Worm (Caenorhabditis elegans) whole organism, L1 larva: ENCODE results near the gene C04G6.11.
A peak's percentile ranks its signal among the peaks of the same experiment; 100 is the strongest.
"Not testable (repeated sequence)": the region's sequence is repeated elsewhere in the genome, so short reads cannot be mapped to it uniquely, and the experiment has no call there.

Source experiments
- aha-1 ChIP-seq: fragments of 150-350 bp; optimal IDR thresholded peaks from 2 replicates; lab custom pipeline; 2014; ENCODE audit warnings: missing biosample characterization, missing genetic modification characterization
- alr-1 ChIP-seq: fragments of 200-800 bp; sonication (Bioruptor generic); optimal IDR thresholded peaks from 2 replicates; lab custom pipeline; 2018; ENCODE audit warnings: borderline replicate concordance, mild to moderate bottlenecking, missing genetic modification characterization, missing compliant biosample characterization
- blmp-1 ChIP-seq: fragments of 150-350 bp; optimal IDR thresholded peaks from 2 replicates; lab custom pipeline; 2014; ENCODE audit warnings: missing biosample characterization, missing genetic modification characterization
- dpl-1 ChIP-seq, 3 experiments: fragments of 150-350 bp in 2 of 3; sonication (generic microtip) in 1 of 3; optimal IDR thresholded peaks; 2 replicates each; lab custom pipeline; 2014 to 2017; ENCODE audit warnings: missing biosample characterization in 3 of 3, missing genetic modification characterization in 3 of 3, missing genetic modification reagents in 3 of 3
- dsc-1 ChIP-seq: sonication (generic microtip); optimal IDR thresholded peaks from 2 replicates; lab custom pipeline; 2016; ENCODE audit warnings: mild to moderate bottlenecking, missing genetic modification characterization, missing compliant biosample characterization
- efl-1 ChIP-seq, 4 experiments: fragments of 150-350 bp; optimal IDR thresholded peaks in 3 of 4; peaks in 1 of 4; 1 replicate in 1 of 4; 2 replicates in 3 of 4; lab custom pipeline; 2014; ENCODE audit warnings: missing biosample characterization in 2 of 4, missing genetic modification characterization in 2 of 4, missing genetic modification reagents in 2 of 4
- efl-3 ChIP-seq: fragments of 200-800 bp; sonication (Bioruptor generic); optimal IDR thresholded peaks from 2 replicates; lab custom pipeline; 2018; ENCODE audit warnings: mild to moderate bottlenecking, missing genetic modification characterization, missing compliant biosample characterization
- elt-2 ChIP-seq: sonication (generic microtip); optimal IDR thresholded peaks from 2 replicates; lab custom pipeline; 2016; ENCODE audit warnings: missing genetic modification characterization, mild to moderate bottlenecking, inconsistent platforms, missing compliant biosample characterization, missing genetic modification reagents
- elt-3 ChIP-seq, 6 experiments: fragments of 150-350 bp in 1 of 6; sonication (generic microtip); optimal IDR thresholded peaks; 2 replicates each; lab custom pipeline; 2017 to 2018; ENCODE audit warnings: missing biosample characterization in 6 of 6, missing genetic modification characterization in 6 of 6, inconsistent platforms in 1 of 6
- ets-5 ChIP-seq: fragments of 200-800 bp; sonication (Bioruptor generic); IDR thresholded peaks from 2 replicates; pipeline ENCODE4 v1.3.6; 2022; ENCODE audit warnings: missing genetic modification characterization, missing compliant biosample characterization
- fkh-10 ChIP-seq: sonication (generic microtip); optimal IDR thresholded peaks from 2 replicates; lab custom pipeline; 2017; ENCODE audit warnings: missing biosample characterization, missing genetic modification reagents, missing genetic modification characterization
- fkh-4 ChIP-seq: sonication (generic microtip); optimal IDR thresholded peaks from 2 replicates; lab custom pipeline; 2016; ENCODE audit warnings: missing compliant biosample characterization, missing genetic modification characterization, borderline replicate concordance
- grh-1 ChIP-seq: fragments of 200-800 bp; sonication (Bioruptor generic); IDR thresholded peaks from 2 replicates; pipeline ENCODE4 v1.3.6; 2022; ENCODE audit warnings: missing genetic modification reagents, missing genetic modification characterization, missing compliant biosample characterization
- hlh-17 ChIP-seq: fragments of 200-800 bp; sonication (Bioruptor generic); optimal IDR thresholded peaks from 2 replicates; lab custom pipeline; 2018; ENCODE audit warnings: missing genetic modification characterization, mild to moderate bottlenecking, missing compliant biosample characterization, moderate library complexity, borderline replicate concordance
- hlh-4 ChIP-seq: sonication (generic microtip); optimal IDR thresholded peaks from 2 replicates; lab custom pipeline; 2016; ENCODE audit warnings: mild to moderate bottlenecking, missing genetic modification characterization, missing compliant biosample characterization
- irx-1 ChIP-seq: sonication (generic microtip); optimal IDR thresholded peaks from 2 replicates; lab custom pipeline; 2016; ENCODE audit warnings: missing genetic modification characterization, missing compliant biosample characterization
- isw-1 ChIP-seq: fragments of 200-800 bp; sonication (Bioruptor generic); IDR thresholded peaks from 2 replicates; pipeline ENCODE4 v1.3.6; 2022; ENCODE audit warnings: missing genetic modification characterization, missing compliant biosample characterization
- lin-14 ChIP-seq: fragments of 200-800 bp; sonication (Bioruptor generic); optimal IDR thresholded peaks from 2 replicates; lab custom pipeline; 2018; ENCODE audit warnings: mild to moderate bottlenecking, missing genetic modification characterization, moderate library complexity, missing compliant biosample characterization
- lin-15B ChIP-seq: fragments of 150-350 bp; sonication (generic microtip); optimal IDR thresholded peaks from 3 replicates; lab custom pipeline; 2014; ENCODE audit warnings: missing biosample characterization, missing genetic modification characterization
- lsy-2 ChIP-seq, 2 experiments: fragments of 150-350 bp; optimal IDR thresholded peaks; 2 replicates each; lab custom pipeline; 2014; ENCODE audit warnings: missing biosample characterization in 2 of 2, missing genetic modification characterization in 2 of 2
- mab-9 ChIP-seq: fragments of 200-800 bp; sonication (Bioruptor generic); IDR thresholded peaks from 2 replicates; pipeline ENCODE4 v1.3.6; 2022; ENCODE audit warnings: missing genetic modification reagents, missing genetic modification characterization, missing compliant biosample characterization
- nhr-12 ChIP-seq: sonication (generic microtip); optimal IDR thresholded peaks from 2 replicates; lab custom pipeline; 2017; ENCODE audit warnings: missing biosample characterization, missing genetic modification characterization
- nhr-19 ChIP-seq: fragments of 200-800 bp; sonication (Bioruptor generic); conservative IDR thresholded peaks from 2 replicates; pipeline ENCODE4 v1.3.6; 2022; ENCODE audit warnings: missing genetic modification characterization, missing compliant biosample characterization
- nhr-237 ChIP-seq: fragments of 150-350 bp; optimal IDR thresholded peaks from 2 replicates; lab custom pipeline; 2014; ENCODE audit warnings: missing biosample characterization, missing genetic modification characterization
- nhr-47 ChIP-seq: sonication (generic microtip); optimal IDR thresholded peaks from 2 replicates; lab custom pipeline; 2016; ENCODE audit warnings: mild to moderate bottlenecking, missing genetic modification characterization, moderate library complexity, missing compliant biosample characterization
- nhr-71 ChIP-seq: sonication (generic microtip); optimal IDR thresholded peaks from 2 replicates; lab custom pipeline; 2016; ENCODE audit warnings: mild to moderate bottlenecking, missing genetic modification characterization, moderate library complexity, missing compliant biosample characterization
- nhr-76 ChIP-seq: sonication (generic microtip); optimal IDR thresholded peaks from 2 replicates; lab custom pipeline; 2017; ENCODE audit warnings: missing biosample characterization, missing genetic modification characterization
- nhr-77 ChIP-seq: fragments of 150-350 bp; optimal IDR thresholded peaks from 2 replicates; lab custom pipeline; 2014; ENCODE audit warnings: missing biosample characterization, missing genetic modification characterization
- nhr-84 ChIP-seq: sonication (generic microtip); optimal IDR thresholded peaks from 2 replicates; lab custom pipeline; 2017; ENCODE audit warnings: missing biosample characterization, missing genetic modification characterization
- nhr-85 ChIP-seq: sonication (generic microtip); peaks from one replicate; lab custom pipeline; 2016; ENCODE audit warnings: missing genetic modification characterization, inconsistent platforms, missing compliant biosample characterization
- nhr-90 ChIP-seq: sonication (generic microtip); optimal IDR thresholded peaks from 2 replicates; lab custom pipeline; 2016; ENCODE audit warnings: mild to moderate bottlenecking, missing genetic modification characterization, missing compliant biosample characterization; ENCODE audit not compliant: poor library complexity
- pax-3 ChIP-seq: fragments of 200-800 bp; sonication (Bioruptor generic); optimal IDR thresholded peaks from 2 replicates; lab custom pipeline; 2018; ENCODE audit warnings: mild to moderate bottlenecking, missing genetic modification characterization, moderate library complexity, missing compliant biosample characterization
- skn-1 ChIP-seq: fragments of 150-350 bp; optimal IDR thresholded peaks from 2 replicates; lab custom pipeline; 2014; ENCODE audit warnings: missing biosample characterization, missing genetic modification characterization
- sptf-1 ChIP-seq: fragments of 150-350 bp; optimal IDR thresholded peaks from 2 replicates; lab custom pipeline; 2014; ENCODE audit warnings: missing biosample characterization, missing genetic modification characterization
- sup-37 ChIP-seq: fragments of 200-800 bp; sonication (Bioruptor generic); optimal IDR thresholded peaks from 2 replicates; lab custom pipeline; 2018; ENCODE audit warnings: mild to moderate bottlenecking, missing genetic modification characterization, missing compliant biosample characterization
- tlp-1 ChIP-seq: fragments of 150-350 bp; optimal IDR thresholded peaks from 2 replicates; lab custom pipeline; 2014; ENCODE audit warnings: missing biosample characterization, missing genetic modification characterization
- unc-30 ChIP-seq: sonication (generic microtip); optimal IDR thresholded peaks from 2 replicates; lab custom pipeline; 2017; ENCODE audit warnings: missing biosample characterization, missing genetic modification characterization
- unc-86 ChIP-seq: sonication (generic microtip); optimal IDR thresholded peaks from 2 replicates; lab custom pipeline; 2016; ENCODE audit warnings: missing genetic modification characterization, missing compliant biosample characterization
- unc-98 ChIP-seq: fragments of 200-800 bp; sonication (Bioruptor generic); IDR thresholded peaks from 2 replicates; pipeline ENCODE4 v1.3.6; 2022; ENCODE audit warnings: missing genetic modification characterization, missing compliant biosample characterization
- xbp-1 ChIP-seq: sonication (generic microtip); optimal IDR thresholded peaks from 2 replicates; lab custom pipeline; 2016; ENCODE audit warnings: missing genetic modification characterization, missing compliant biosample characterization
- zag-1 ChIP-seq: fragments of 150-350 bp; optimal IDR thresholded peaks from 2 replicates; lab custom pipeline; 2014; ENCODE audit warnings: missing biosample characterization, missing genetic modification characterization
- ztf-11 ChIP-seq, 2 experiments: sonication (generic microtip); optimal IDR thresholded peaks; 2 replicates each; lab custom pipeline; 2016 to 2017; ENCODE audit warnings: missing genetic modification characterization in 2 of 2, missing biosample characterization in 1 of 2, missing compliant biosample characterization in 1 of 2
- ztf-4 ChIP-seq: fragments of 150-350 bp; optimal IDR thresholded peaks from 2 replicates; lab custom pipeline; 2014; ENCODE audit warnings: missing biosample characterization, missing genetic modification characterization

Gene C04G6.11

DNA sequence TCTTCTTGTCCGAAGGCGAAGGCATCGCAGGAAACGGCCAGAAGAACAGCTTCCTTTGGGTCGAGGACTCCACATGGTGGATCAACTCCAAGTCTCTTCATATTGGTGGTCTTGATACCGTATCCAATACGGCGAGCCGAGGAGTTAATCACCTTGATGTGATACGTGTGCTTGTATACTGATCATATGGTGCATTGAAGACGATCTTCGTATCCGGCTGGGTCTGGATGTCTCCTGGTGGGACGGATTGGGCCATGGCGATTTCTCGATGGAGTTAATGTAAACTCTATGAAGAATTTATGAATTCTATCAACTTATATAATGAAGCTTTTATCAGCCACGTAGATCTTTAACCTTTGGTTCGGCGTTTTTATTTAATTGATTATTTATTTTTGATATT, 11.6 kb upstream of the C04G6.11 start, which contains the start of gene msp-74:
Gene msp-74 (minus strand): TSS at position 101 of the 400 bp plus-strand sequence.
- not testable (repeated sequence) for TF ChIP-seq unc-86 (tag; lab: Kevin White, UChicago); isw-1 (GFP tag; lab: Robert Waterston, UW); pax-3 (tag; lab: Kevin White, UChicago)

DNA sequence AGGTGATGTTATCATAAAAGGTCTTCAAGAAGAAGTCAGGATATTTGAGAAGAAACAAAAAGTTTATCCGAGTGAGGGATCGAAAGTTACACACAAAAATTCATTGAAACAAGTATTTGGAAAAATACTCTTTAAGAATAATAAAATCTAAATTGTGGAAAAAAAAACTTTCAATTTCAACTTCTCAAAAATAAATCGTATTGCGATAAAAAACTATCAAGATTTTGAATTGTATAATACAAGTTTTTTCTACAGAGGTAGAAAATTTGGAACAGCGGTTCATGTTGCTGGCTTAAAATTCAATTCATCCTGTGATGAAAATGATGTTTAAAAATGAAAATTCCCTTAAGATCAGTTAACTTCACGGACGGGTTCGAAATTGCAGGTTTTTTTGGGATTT, 8.4 kb upstream of the C04G6.11 start, which contains the start of gene F09C12.8:
Gene F09C12.8 (plus strand): TSS at position 301 of the 400 bp plus-strand sequence.
- no peak for TF ChIP-seq nhr-85 (tag; lab: Kevin White, UChicago)
- TF ChIP-seq hlh-4 (tag; lab: Kevin White, UChicago): no peak
- no peak for TF ChIP-seq lin-14 (GFP tag; lab: Kevin White, UChicago)
- no peak for TF ChIP-seq nhr-19 (GFP tag; lab: Robert Waterston, UW)
- no peak for TF ChIP-seq mab-9 (GFP tag; lab: Robert Waterston, UW)
- TF ChIP-seq ztf-4 (tag; lab: Kevin White, UChicago): no peak
- TF ChIP-seq elt-3 (tag; optimal IDR thresholded peaks at IDR 0.05; lab: Kevin White, UChicago): no peak
- TF ChIP-seq tlp-1 (tag; lab: Kevin White, UChicago): no peak
- TF ChIP-seq aha-1: no peak
- TF ChIP-seq hlh-17 (GFP tag; lab: Kevin White, UChicago): no peak
- TF ChIP-seq sup-37 (GFP tag; lab: Kevin White, UChicago): no peak
- no peak for TF ChIP-seq fkh-4 (tag; lab: Kevin White, UChicago)
- TF ChIP-seq zag-1 (tag; lab: Kevin White, UChicago): no peak
- TF ChIP-seq, all 84 proteins: peak for 0

DNA sequence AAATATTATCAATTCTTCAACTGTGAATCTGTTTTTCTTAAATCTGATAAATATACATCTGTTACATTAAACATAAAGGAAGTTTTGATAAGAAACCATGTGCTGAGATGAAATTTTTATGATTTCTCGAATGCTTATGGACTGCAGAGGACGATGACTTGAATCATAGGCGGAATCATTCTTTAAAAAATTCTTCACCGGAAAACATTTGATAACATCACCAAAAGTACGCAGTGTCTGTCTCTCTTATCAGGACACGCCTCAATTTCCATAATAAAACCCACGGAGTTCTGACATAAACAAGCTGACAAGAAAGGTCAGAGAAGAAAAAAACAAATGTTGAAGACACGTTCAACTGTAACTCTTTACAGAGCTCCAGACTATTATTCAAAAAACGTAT, 6.1 kb upstream of the C04G6.11 start, which contains the start of gene F09C12.2:
Gene F09C12.2 (plus strand): TSS at position 320 of the 400 bp plus-strand sequence.
- TF ChIP-seq unc-30 (tag; lab: Kevin White, UChicago): no peak
- peak; percentile 82 for TF ChIP-seq elt-2
- no peak for TF ChIP-seq efl-1 (optimal IDR thresholded peaks at IDR 0.05; lab: Kevin White, UChicago)
- peak in 1 of 2 experiments; percentile 72 for TF ChIP-seq efl-1 (GFP tag; optimal IDR thresholded peaks at IDR 0.05 in 1 of 2; lab: Kevin White, UChicago)

DNA sequence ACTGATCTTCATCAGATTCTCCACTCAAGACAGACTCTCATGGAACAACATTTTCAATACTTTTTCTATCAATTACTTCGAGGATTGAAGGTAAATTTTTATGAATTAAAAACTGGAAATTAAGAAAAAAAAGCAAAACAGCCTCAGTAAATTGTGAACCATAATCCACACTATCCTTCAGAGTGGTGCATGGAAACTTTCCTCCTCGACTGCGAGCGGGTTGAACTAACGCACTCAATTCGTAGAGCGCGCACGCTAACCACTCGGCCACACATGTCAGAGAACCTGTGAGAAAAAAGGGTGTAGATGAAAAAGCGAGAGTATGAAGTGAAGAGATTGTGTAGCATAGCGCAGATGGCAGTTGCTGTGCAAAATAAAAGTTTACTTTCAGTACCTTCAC, 1.4 kb upstream of the C04G6.11 start:
- TF ChIP-seq aha-1 (no peak), alr-1 (tag; lab: Kevin White, UChicago) (no peak), efl-3 (GFP tag; lab: Kevin White, UChicago) (peak; percentile 3), lsy-2 (tag; optimal IDR thresholded peaks at IDR 0.05; lab: Kevin White, UChicago) (peak; percentile 66 to 83), hlh-17 (GFP tag; lab: Kevin White, UChicago) (no peak), nhr-90 (tag; lab: Kevin White, UChicago) (peak; percentile 78), mab-9 (GFP tag; lab: Robert Waterston, UW) (0 out of 2 replicates have a peak, but pooled peaks have one; percentile 38), grh-1 (no peak), ztf-4 (tag; lab: Kevin White, UChicago) (no peak), nhr-47 (peak; percentile 81), ztf-11 (tag; optimal IDR thresholded peaks at IDR 0.05; lab: Kevin White, UChicago) (peak in 1 of 2 experiments; percentile 32), fkh-4 (tag; lab: Kevin White, UChicago) (no peak), nhr-76 (no peak), nhr-19 (GFP tag; lab: Robert Waterston, UW) (peak; percentile 68), unc-98 (GFP tag; lab: Robert Waterston, UW) (no peak), dsc-1 (tag; lab: Kevin White, UChicago) (peak; percentile 75), elt-3 (tag; optimal IDR thresholded peaks at IDR 0.05; lab: Kevin White, UChicago) (peak in 3 of 6 experiments; percentile 15 to 50 (median 19)), xbp-1 (tag; lab: Kevin White, UChicago) (peak; percentile 58), dpl-1 (GFP tag; optimal IDR thresholded peaks at IDR 0.05; lab: Kevin White, UChicago) (peak in 2 of 3 experiments; percentile 57 to 68), efl-1 (optimal IDR thresholded peaks at IDR 0.05; lab: Kevin White, UChicago) (peak; percentile 67 to 75), efl-1 (GFP tag; optimal IDR thresholded peaks at IDR 0.05 in 1 of 2; lab: Kevin White, UChicago) (peak; percentile 55 to 95), lin-15B (tag; lab: Kevin White, UChicago) (no peak), sptf-1 (tag; lab: Kevin White, UChicago) (no peak), irx-1 (tag; lab: Kevin White, UChicago) (peak; percentile 5), nhr-77 (tag; lab: Kevin White, UChicago) (peak; percentile 68), ets-5 (GFP tag; lab: Robert Waterston, UW) (no peak), skn-1 (peak; percentile 84), nhr-71 (peak; percentile 73), nhr-12 (tag; lab: Kevin White, UChicago) (no peak), nhr-237 (tag; lab: Kevin White, UChicago) (no peak), zag-1 (tag; lab: Kevin White, UChicago) (no peak), blmp-1 (tag; lab: Kevin White, UChicago) (peak; percentile 29), fkh-10 (GFP tag; lab: Kevin White, UChicago) (peak; percentile 51), nhr-84 (tag; lab: Kevin White, UChicago) (no peak)
